Worm (Caenorhabditis elegans): ENCODE measurements around the gene selt-1.1.

selt-1.1 gene

ce11 chrX:11558156-11558555, 11.9 kb upstream of the selt-1.1 start:
- TF ChIP-seq dao-5 (tag; optimal IDR thresholded peaks at IDR 0.05) (no peak), him-1 (tag; optimal IDR thresholded peaks at IDR 0.05) (peak; percentile 17)

ce11 chrX:11556194-11556739, 10.0 kb upstream of the selt-1.1 start, which contains the start of gene C35C5.10:
Gene C35C5.10, plus strand, starts transcription at chrX:11556244.
- TF ChIP-seq him-1 (tag; optimal IDR thresholded peaks at IDR 0.05): no peak
- no peak for TF ChIP-seq W03F9.2 (tag; optimal IDR thresholded peaks at IDR 0.05)
- TF ChIP-seq dao-5 (tag; optimal IDR thresholded peaks at IDR 0.05): no peak

- TF ChIP-seq W03F9.2 (tag; optimal IDR thresholded peaks at IDR 0.05) (no peak), dao-5 (tag; optimal IDR thresholded peaks at IDR 0.05) (no peak), him-1 (tag; optimal IDR thresholded peaks at IDR 0.05) (no peak)
These were observed 9.3 kb upstream of the selt-1.1 start for ce11 chrX:11555527-11556137.

ce11 chrX:11555046-11555445, 8.8 kb upstream of the selt-1.1 start:
- TF ChIP-seq W03F9.2 (tag; optimal IDR thresholded peaks at IDR 0.05): no peak
- TF ChIP-seq him-1 (tag; optimal IDR thresholded peaks at IDR 0.05): no peak
- no peak for TF ChIP-seq dao-5 (tag; optimal IDR thresholded peaks at IDR 0.05)

- TF ChIP-seq dao-5 (tag; optimal IDR thresholded peaks at IDR 0.05) (no peak), him-1 (tag; optimal IDR thresholded peaks at IDR 0.05) (no peak), W03F9.2 (tag; optimal IDR thresholded peaks at IDR 0.05) (no peak)
These were observed 8.2 kb upstream of the selt-1.1 start for ce11 chrX:11554522-11554921.

ce11 chrX:11552879-11553278, 6.6 kb upstream of the selt-1.1 start:
- TF ChIP-seq him-1 (tag; optimal IDR thresholded peaks at IDR 0.05): no peak
- TF ChIP-seq dao-5 (tag; optimal IDR thresholded peaks at IDR 0.05): no peak
- no peak for TF ChIP-seq W03F9.2 (tag; optimal IDR thresholded peaks at IDR 0.05)

ce11 chrX:11551808-11552207, 5.5 kb upstream of the selt-1.1 start:
- TF ChIP-seq dao-5 (tag; optimal IDR thresholded peaks at IDR 0.05) (no peak), him-1 (tag; optimal IDR thresholded peaks at IDR 0.05) (no peak), W03F9.2 (tag; optimal IDR thresholded peaks at IDR 0.05) (no peak)

ce11 chrX:11548308-11548707, 2.0 kb upstream of the selt-1.1 start, which contains the start of gene mig-2:
Gene mig-2, plus strand, starts transcription at chrX:11548608.
- TF ChIP-seq him-1 (tag; optimal IDR thresholded peaks at IDR 0.05) (no peak), dao-5 (tag; optimal IDR thresholded peaks at IDR 0.05) (no peak), W03F9.2 (tag; optimal IDR thresholded peaks at IDR 0.05) (no peak)

ce11 chrX:11547442-11548023, 1.2 kb upstream of the selt-1.1 start:
- TF ChIP-seq dao-5 (tag; optimal IDR thresholded peaks at IDR 0.05): no peak
- TF ChIP-seq W03F9.2 (tag; optimal IDR thresholded peaks at IDR 0.05): no peak
- TF ChIP-seq him-1 (tag; optimal IDR thresholded peaks at IDR 0.05): no peak

ce11 chrX:11541690-11542089, 4.6 kb downstream of the selt-1.1 start:
- TF ChIP-seq dao-5 (tag; optimal IDR thresholded peaks at IDR 0.05) (no peak), him-1 (tag; optimal IDR thresholded peaks at IDR 0.05) (no peak), W03F9.2 (tag; optimal IDR thresholded peaks at IDR 0.05) (no peak)

- TF ChIP-seq dao-5 (tag; optimal IDR thresholded peaks at IDR 0.05) (no peak), him-1 (tag; optimal IDR thresholded peaks at IDR 0.05) (no peak), W03F9.2 (tag; optimal IDR thresholded peaks at IDR 0.05) (no peak)
These were observed 9.0 kb downstream of the selt-1.1 start, which contains the start of gene gcp-2.2 for ce11 chrX:11537240-11537764. Gene gcp-2.2, plus strand, starts transcription at chrX:11537714.

- TF ChIP-seq W03F9.2 (tag; optimal IDR thresholded peaks at IDR 0.05): no peak
- no peak for TF ChIP-seq him-1 (tag; optimal IDR thresholded peaks at IDR 0.05)
- TF ChIP-seq dao-5 (tag; optimal IDR thresholded peaks at IDR 0.05): no peak
These were observed 9.9 kb downstream of the selt-1.1 start, which contains the start of gene C35C5.9 for ce11 chrX:11536408-11536807. Gene C35C5.9, plus strand, starts transcription at chrX:11536568.

- no peak for TF ChIP-seq him-1 (tag; optimal IDR thresholded peaks at IDR 0.05)
- TF ChIP-seq W03F9.2 (tag; optimal IDR thresholded peaks at IDR 0.05): no peak
- no peak for TF ChIP-seq dao-5 (tag; optimal IDR thresholded peaks at IDR 0.05)
These were observed 11.9 kb downstream of the selt-1.1 start for ce11 chrX:11534443-11534842.

- TF ChIP-seq dao-5 (tag; optimal IDR thresholded peaks at IDR 0.05) (no peak), him-1 (tag; optimal IDR thresholded peaks at IDR 0.05) (no peak), W03F9.2 (tag; optimal IDR thresholded peaks at IDR 0.05) (no peak)
These were observed 12.7 kb downstream of the selt-1.1 start, which contains the start of gene C35C5.8 for ce11 chrX:11533543-11534003. Gene C35C5.8, plus strand, starts transcription at chrX:11533593.

Measured in whole organism, L4/young adult.